Worm (Caenorhabditis elegans) whole organism, L1 larva: ENCODE measurements around the gene C04H5.7.

Experiments used
- C16A3.4 ChIP-seq: fragments of 150-350 bp; optimal IDR thresholded peaks from 2 replicates; lab custom pipeline; 2014; ENCODE audit warnings: missing biosample characterization, missing genetic modification characterization
- F16B12.6 ChIP-seq: fragments of 150-350 bp; optimal IDR thresholded peaks from 2 replicates; lab custom pipeline; 2014; ENCODE audit warnings: missing biosample characterization, missing genetic modification characterization
- aha-1 ChIP-seq: fragments of 150-350 bp; optimal IDR thresholded peaks from 2 replicates; lab custom pipeline; 2014; ENCODE audit warnings: missing biosample characterization, missing genetic modification characterization
- alr-1 ChIP-seq: fragments of 200-800 bp; sonication (Bioruptor generic); optimal IDR thresholded peaks from 2 replicates; lab custom pipeline; 2018; ENCODE audit warnings: borderline replicate concordance, mild to moderate bottlenecking, missing genetic modification characterization, missing compliant biosample characterization
- aly-2 ChIP-seq: fragments of 150-350 bp; optimal IDR thresholded peaks from 2 replicates; lab custom pipeline; 2014; ENCODE audit warnings: missing biosample characterization, missing genetic modification characterization
- ama-1 ChIP-seq: fragments of 150-350 bp; optimal IDR thresholded peaks from 2 replicates; lab custom pipeline; 2014
- ceh-63 ChIP-seq: fragments of 200-800 bp; sonication (Bioruptor generic); optimal IDR thresholded peaks from 2 replicates; lab custom pipeline; 2018; ENCODE audit warnings: mild to moderate bottlenecking, missing genetic modification characterization, missing compliant biosample characterization
- ceh-88 ChIP-seq: fragments of 200-800 bp; sonication (Bioruptor generic); IDR thresholded peaks from 2 replicates; pipeline ENCODE4 v1.3.6; 2022; ENCODE audit warnings: missing genetic modification characterization, missing compliant biosample characterization
- dpl-1 ChIP-seq, 3 experiments: fragments of 150-350 bp in 2 of 3; sonication (generic microtip) in 1 of 3; optimal IDR thresholded peaks; 2 replicates each; lab custom pipeline; 2014 to 2017; ENCODE audit warnings: missing biosample characterization in 3 of 3, missing genetic modification characterization in 3 of 3, missing genetic modification reagents in 3 of 3
- efl-1 ChIP-seq, 4 experiments: fragments of 150-350 bp; optimal IDR thresholded peaks in 3 of 4; peaks in 1 of 4; 1 replicate in 1 of 4; 2 replicates in 3 of 4; lab custom pipeline; 2014; ENCODE audit warnings: missing biosample characterization in 2 of 4, missing genetic modification characterization in 2 of 4, missing genetic modification reagents in 2 of 4
- egl-13 ChIP-seq: sonication (generic microtip); optimal IDR thresholded peaks from 2 replicates; lab custom pipeline; 2016; ENCODE audit warnings: missing genotype, missing genetic modification reagents, missing genetic modification characterization, missing compliant biosample characterization
- elt-2 ChIP-seq: sonication (generic microtip); optimal IDR thresholded peaks from 2 replicates; lab custom pipeline; 2016; ENCODE audit warnings: missing genetic modification characterization, mild to moderate bottlenecking, inconsistent platforms, missing compliant biosample characterization, missing genetic modification reagents
- ets-5 ChIP-seq: fragments of 200-800 bp; sonication (Bioruptor generic); IDR thresholded peaks from 2 replicates; pipeline ENCODE4 v1.3.6; 2022; ENCODE audit warnings: missing genetic modification characterization, missing compliant biosample characterization
- fkh-4 ChIP-seq: sonication (generic microtip); optimal IDR thresholded peaks from 2 replicates; lab custom pipeline; 2016; ENCODE audit warnings: missing compliant biosample characterization, missing genetic modification characterization, borderline replicate concordance
- fkh-8 ChIP-seq: sonication (generic microtip); optimal IDR thresholded peaks from 2 replicates; lab custom pipeline; 2016; ENCODE audit warnings: mild to moderate bottlenecking, missing genetic modification characterization, missing compliant biosample characterization
- hpl-2 ChIP-seq: fragments of 150-350 bp; optimal IDR thresholded peaks from 2 replicates; lab custom pipeline; 2014; ENCODE audit warnings: missing biosample characterization, missing genetic modification reagents, missing genetic modification characterization
- jun-1 ChIP-seq: fragments of 150-350 bp; optimal IDR thresholded peaks from 2 replicates; lab custom pipeline; 2014; ENCODE audit warnings: missing biosample characterization, missing genetic modification reagents, missing genetic modification characterization
- lin-14 ChIP-seq: fragments of 200-800 bp; sonication (Bioruptor generic); optimal IDR thresholded peaks from 2 replicates; lab custom pipeline; 2018; ENCODE audit warnings: mild to moderate bottlenecking, missing genetic modification characterization, moderate library complexity, missing compliant biosample characterization
- lin-15B ChIP-seq: fragments of 150-350 bp; sonication (generic microtip); optimal IDR thresholded peaks from 3 replicates; lab custom pipeline; 2014; ENCODE audit warnings: missing biosample characterization, missing genetic modification characterization
- lin-35 ChIP-seq, 2 experiments: fragments of 150-350 bp; optimal IDR thresholded peaks; 2 replicates each; lab custom pipeline; 2014; ENCODE audit warnings: missing biosample characterization in 2 of 2, missing genetic modification characterization in 2 of 2, missing genetic modification reagents in 2 of 2
- lin-39 ChIP-seq: fragments of 150-350 bp; optimal IDR thresholded peaks from 2 replicates; lab custom pipeline; 2014; ENCODE audit warnings: missing biosample characterization, missing genetic modification reagents, missing genetic modification characterization
- lsy-2 ChIP-seq, 2 experiments: fragments of 150-350 bp; optimal IDR thresholded peaks; 2 replicates each; lab custom pipeline; 2014; ENCODE audit warnings: missing biosample characterization in 2 of 2, missing genetic modification characterization in 2 of 2
- mep-1 ChIP-seq: fragments of 150-350 bp; optimal IDR thresholded peaks from 2 replicates; lab custom pipeline; 2014; ENCODE audit warnings: missing biosample characterization, missing genetic modification characterization
- nhr-19 ChIP-seq: fragments of 200-800 bp; sonication (Bioruptor generic); conservative IDR thresholded peaks from 2 replicates; pipeline ENCODE4 v1.3.6; 2022; ENCODE audit warnings: missing genetic modification characterization, missing compliant biosample characterization
- nhr-20 ChIP-seq: sonication (generic microtip); optimal IDR thresholded peaks from 2 replicates; lab custom pipeline; 2016; ENCODE audit warnings: mild to moderate bottlenecking, missing genetic modification characterization, missing compliant biosample characterization
- nhr-237 ChIP-seq: fragments of 150-350 bp; optimal IDR thresholded peaks from 2 replicates; lab custom pipeline; 2014; ENCODE audit warnings: missing biosample characterization, missing genetic modification characterization
- nhr-71 ChIP-seq: sonication (generic microtip); optimal IDR thresholded peaks from 2 replicates; lab custom pipeline; 2016; ENCODE audit warnings: mild to moderate bottlenecking, missing genetic modification characterization, moderate library complexity, missing compliant biosample characterization
- nhr-76 ChIP-seq: sonication (generic microtip); optimal IDR thresholded peaks from 2 replicates; lab custom pipeline; 2017; ENCODE audit warnings: missing biosample characterization, missing genetic modification characterization
- nhr-77 ChIP-seq: fragments of 150-350 bp; optimal IDR thresholded peaks from 2 replicates; lab custom pipeline; 2014; ENCODE audit warnings: missing biosample characterization, missing genetic modification characterization
- nhr-90 ChIP-seq: sonication (generic microtip); optimal IDR thresholded peaks from 2 replicates; lab custom pipeline; 2016; ENCODE audit warnings: mild to moderate bottlenecking, missing genetic modification characterization, missing compliant biosample characterization; ENCODE audit not compliant: poor library complexity
- pag-3 ChIP-seq: sonication (generic microtip); optimal IDR thresholded peaks from 2 replicates; lab custom pipeline; 2017; ENCODE audit warnings: missing genetic modification characterization, mild to moderate bottlenecking, missing compliant biosample characterization, antibody characterized with exemption, borderline replicate concordance; ENCODE audit not compliant: insufficient read depth
- pax-3 ChIP-seq: fragments of 200-800 bp; sonication (Bioruptor generic); optimal IDR thresholded peaks from 2 replicates; lab custom pipeline; 2018; ENCODE audit warnings: mild to moderate bottlenecking, missing genetic modification characterization, moderate library complexity, missing compliant biosample characterization
- pqm-1 ChIP-seq: sonication (generic microtip); optimal IDR thresholded peaks from 3 replicates; lab custom pipeline; 2017; ENCODE audit warnings: missing biosample characterization, missing genetic modification characterization
- skn-1 ChIP-seq: fragments of 150-350 bp; optimal IDR thresholded peaks from 2 replicates; lab custom pipeline; 2014; ENCODE audit warnings: missing biosample characterization, missing genetic modification characterization
- sptf-1 ChIP-seq: fragments of 150-350 bp; optimal IDR thresholded peaks from 2 replicates; lab custom pipeline; 2014; ENCODE audit warnings: missing biosample characterization, missing genetic modification characterization
- sup-37 ChIP-seq: fragments of 200-800 bp; sonication (Bioruptor generic); optimal IDR thresholded peaks from 2 replicates; lab custom pipeline; 2018; ENCODE audit warnings: mild to moderate bottlenecking, missing genetic modification characterization, missing compliant biosample characterization
- tbx-2 ChIP-seq: sonication (generic microtip); optimal IDR thresholded peaks from 2 replicates; lab custom pipeline; 2016; ENCODE audit warnings: missing genetic modification characterization, missing compliant biosample characterization
- tlp-1 ChIP-seq: fragments of 150-350 bp; optimal IDR thresholded peaks from 2 replicates; lab custom pipeline; 2014; ENCODE audit warnings: missing biosample characterization, missing genetic modification characterization
- unc-130 ChIP-seq: fragments of 150-350 bp; optimal IDR thresholded peaks from 2 replicates; lab custom pipeline; 2017; ENCODE audit warnings: missing biosample characterization, missing genetic modification characterization, inconsistent platforms
- unc-62 ChIP-seq: fragments of 150-350 bp; optimal IDR thresholded peaks from 2 replicates; lab custom pipeline; 2014; ENCODE audit warnings: missing biosample characterization, missing genetic modification reagents, missing genetic modification characterization
- unc-86 ChIP-seq: sonication (generic microtip); optimal IDR thresholded peaks from 2 replicates; lab custom pipeline; 2016; ENCODE audit warnings: missing genetic modification characterization, missing compliant biosample characterization
- unc-98 ChIP-seq: fragments of 200-800 bp; sonication (Bioruptor generic); IDR thresholded peaks from 2 replicates; pipeline ENCODE4 v1.3.6; 2022; ENCODE audit warnings: missing genetic modification characterization, missing compliant biosample characterization
- xbp-1 ChIP-seq: sonication (generic microtip); optimal IDR thresholded peaks from 2 replicates; lab custom pipeline; 2016; ENCODE audit warnings: missing genetic modification characterization, missing compliant biosample characterization
- zip-4 ChIP-seq: fragments of 200-800 bp; sonication (Bioruptor generic); optimal IDR thresholded peaks from 2 replicates; lab custom pipeline; 2018; ENCODE audit warnings: mild to moderate bottlenecking, missing genetic modification characterization, moderate library complexity, missing compliant biosample characterization
- ztf-11 ChIP-seq, 2 experiments: sonication (generic microtip); optimal IDR thresholded peaks; 2 replicates each; lab custom pipeline; 2016 to 2017; ENCODE audit warnings: missing genetic modification characterization in 2 of 2, missing biosample characterization in 1 of 2, missing compliant biosample characterization in 1 of 2

C04H5.7 gene

ce11 chrII:14500122-14500521 is 37.6 kb upstream of the C04H5.7 start, which contains the start of gene K10H10.4:
Gene K10H10.4 (plus strand): TSS chrII:14500422.
- TF ChIP-seq hpl-2: no peak
- TF ChIP-seq sup-37: no peak
- TF ChIP-seq aly-2 (tag; lab: Kevin White, UChicago): no peak
- no peak for TF ChIP-seq jun-1 (tag; lab: Kevin White, UChicago)
- TF ChIP-seq tlp-1 (tag; lab: Kevin White, UChicago): no peak
- no peak for TF ChIP-seq pqm-1 (tag; lab: Kevin White, UChicago)
- TF ChIP-seq ztf-11 (tag; optimal IDR thresholded peaks at IDR 0.05; lab: Kevin White, UChicago): no peak
- TF ChIP-seq nhr-237 (tag; lab: Kevin White, UChicago): no peak
- TF ChIP-seq lin-14: no peak
- no peak for TF ChIP-seq nhr-76 (tag; lab: Kevin White, UChicago)
- no peak for TF ChIP-seq lsy-2 (tag; optimal IDR thresholded peaks at IDR 0.05; lab: Kevin White, UChicago)
- TF ChIP-seq sptf-1 (tag; lab: Kevin White, UChicago): no peak
- TF ChIP-seq, all 84 proteins: peak for 0

ce11 chrII:14501447-14501846 is 36.3 kb upstream of the C04H5.7 start, which contains the start of gene K10H10.5:
Gene K10H10.5 (plus strand): TSS chrII:14501747.
- TF ChIP-seq sup-37 (no peak), nhr-90 (no peak), ceh-88 (GFP tag; lab: Robert Waterston, UW) (no peak), tbx-2 (tag; lab: Kevin White, UChicago) (no peak), dpl-1 (GFP tag; optimal IDR thresholded peaks at IDR 0.05; lab: Kevin White, UChicago) (no peak), unc-62 (GFP tag; lab: Kevin White, UChicago) (no peak), ets-5 (GFP tag; lab: Robert Waterston, UW) (no peak), aha-1 (tag; lab: Kevin White, UChicago) (no peak), aly-2 (tag; lab: Kevin White, UChicago) (no peak), F16B12.6 (tag; lab: Kevin White, UChicago) (no peak), unc-98 (GFP tag; lab: Robert Waterston, UW) (no peak)

ce11 chrII:14502997-14503396 is 34.7 kb upstream of the C04H5.7 start, which contains the start of gene K10H10.6:
Gene K10H10.6 (plus strand): TSS chrII:14503297.
- TF ChIP-seq fkh-4 (tag; lab: Kevin White, UChicago): no peak
- TF ChIP-seq mep-1 (tag; lab: Kevin White, UChicago): no peak
- TF ChIP-seq egl-13: no peak
- TF ChIP-seq unc-130 (tag; lab: Kevin White, UChicago): no peak
- no peak for TF ChIP-seq lin-35 (GFP tag; optimal IDR thresholded peaks at IDR 0.05; lab: Kevin White, UChicago)
- no peak for TF ChIP-seq nhr-71 (tag; lab: Kevin White, UChicago)
- no peak for TF ChIP-seq pax-3 (tag; lab: Kevin White, UChicago)
- no peak for TF ChIP-seq lin-39 (tag; lab: Kevin White, UChicago)
- TF ChIP-seq C16A3.4 (tag; lab: Kevin White, UChicago): no peak

- TF ChIP-seq elt-2 (tag; lab: Kevin White, UChicago) (no peak), tlp-1 (tag; lab: Kevin White, UChicago) (no peak), jun-1 (tag; lab: Kevin White, UChicago) (no peak), fkh-8 (tag; lab: Kevin White, UChicago) (no peak)
These were observed 31.5 kb upstream of the C04H5.7 start, which contains the start of gene K10H10.12 for ce11 chrII:14506245-14506644. Gene K10H10.12 (minus strand): TSS chrII:14506345.

- no peak for TF ChIP-seq efl-1 (optimal IDR thresholded peaks at IDR 0.05; lab: Kevin White, UChicago)
- TF ChIP-seq efl-1 (GFP tag; optimal IDR thresholded peaks at IDR 0.05 in 1 of 2; lab: Kevin White, UChicago): no peak
- no peak for TF ChIP-seq ama-1 (lab: Kevin White, UChicago)
- no peak for TF ChIP-seq ceh-63 (GFP tag; lab: Kevin White, UChicago)
- TF ChIP-seq alr-1 (tag; lab: Kevin White, UChicago): no peak
- no peak for TF ChIP-seq lin-15B (tag; lab: Kevin White, UChicago)
- TF ChIP-seq nhr-20 (tag; lab: Kevin White, UChicago): no peak
- TF ChIP-seq skn-1 (tag; lab: Kevin White, UChicago): no peak
- TF ChIP-seq xbp-1 (tag; lab: Kevin White, UChicago): no peak
- no peak for TF ChIP-seq tlp-1 (tag; lab: Kevin White, UChicago)
- TF ChIP-seq zip-4 (GFP tag; lab: Kevin White, UChicago): no peak
- TF ChIP-seq dpl-1 (GFP tag; optimal IDR thresholded peaks at IDR 0.05; lab: Kevin White, UChicago): no peak
- no peak for TF ChIP-seq nhr-19 (GFP tag; lab: Robert Waterston, UW)
- TF ChIP-seq hpl-2: no peak
- TF ChIP-seq sup-37: no peak
- TF ChIP-seq unc-86 (tag; lab: Kevin White, UChicago): no peak
- TF ChIP-seq nhr-77 (tag; lab: Kevin White, UChicago): no peak
- TF ChIP-seq pag-3 (tag; lab: Kevin White, UChicago): no peak
- no peak for TF ChIP-seq lin-35 (GFP tag; optimal IDR thresholded peaks at IDR 0.05; lab: Kevin White, UChicago)
These were observed 30.2 kb upstream of the C04H5.7 start, which contains the start of the genes K10H10.7 and K10H10.10 for ce11 chrII:14507563-14507962. Gene K10H10.7 (minus strand): TSS chrII:14507663. Gene K10H10.10 (plus strand): TSS chrII:14507766.
